Worm (Caenorhabditis elegans): ENCODE measurements around the gene clc-5.
A peak's percentile ranks its signal among the peaks of the same experiment; 100 is the strongest.

clc-5 gene

DNA sequence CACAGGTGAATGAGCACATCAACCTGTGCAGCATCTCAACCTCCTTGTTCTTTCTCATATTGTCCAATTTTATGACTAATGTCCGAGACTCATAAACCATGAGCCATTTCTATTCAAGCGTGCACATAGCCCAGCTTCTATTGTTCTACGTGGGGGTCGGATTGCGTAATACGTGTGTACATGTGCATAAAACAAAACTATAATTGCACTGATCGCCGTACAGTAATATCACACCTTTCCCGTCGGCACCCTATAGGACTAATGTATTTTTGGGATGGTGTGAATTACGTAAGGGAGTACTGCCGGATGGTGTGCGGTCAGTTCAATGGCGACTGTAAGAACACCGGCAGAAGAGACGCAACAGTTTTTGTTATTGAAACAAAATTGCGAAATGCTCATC lies 36.5 kb downstream of the clc-5 start:
- TF ChIP-seq M03D4.4 (tag; optimal IDR thresholded peaks at IDR 0.05) (no peak), hlh-1 (tag; optimal IDR thresholded peaks at IDR 0.05) (no peak), ztf-11 (tag; optimal IDR thresholded peaks at IDR 0.05) (no peak), ceh-43 (GFP tag; optimal IDR thresholded peaks at IDR 0.05) (no peak), lin-32 (GFP tag; optimal IDR thresholded peaks at IDR 0.05) (no peak), mls-2 (tag; optimal IDR thresholded peaks at IDR 0.05) (peak; percentile 2), mab-5 (tag; optimal IDR thresholded peaks at IDR 0.05) (no peak), lsy-2 (tag; optimal IDR thresholded peaks at IDR 0.05) (no peak), unc-39 (tag; optimal IDR thresholded peaks at IDR 0.05) (no peak), unc-120 (tag; optimal IDR thresholded peaks at IDR 0.05; ENCODE audit: poor library complexity, severe bottlenecking) (no peak), bed-3 (GFP tag; optimal IDR thresholded peaks at IDR 0.05) (no peak), mep-1 (tag; optimal IDR thresholded peaks at IDR 0.05) (no peak), sem-2 (GFP tag; optimal IDR thresholded peaks at IDR 0.05) (peak; percentile 38), tbx-8 (GFP tag; optimal IDR thresholded peaks at IDR 0.05) (no peak), zip-8 (tag; optimal IDR thresholded peaks at IDR 0.05) (peak; percentile 82), pha-4 (tag; optimal IDR thresholded peaks at IDR 0.05) (no peak), drap-1 (GFP tag; optimal IDR thresholded peaks at IDR 0.05) (no peak), snpc-4 (tag; optimal IDR thresholded peaks at IDR 0.05) (no peak), cnd-1 (tag; optimal IDR thresholded peaks at IDR 0.05) (peak; percentile 39), nhr-2 (tag; optimal IDR thresholded peaks at IDR 0.05) (peak; percentile 85), blmp-1 (tag; optimal IDR thresholded peaks at IDR 0.05) (no peak), elt-3 (tag; optimal IDR thresholded peaks at IDR 0.05) (no peak), ceh-83 (GFP tag; optimal IDR thresholded peaks at IDR 0.05) (no peak), elt-1 (tag; optimal IDR thresholded peaks at IDR 0.05; ENCODE audit: borderline replicate concordance, insufficient read depth) (no peak), lin-13 (tag; optimal IDR thresholded peaks at IDR 0.05) (no peak), nhr-76 (tag; optimal IDR thresholded peaks at IDR 0.05) (no peak), sptf-1 (tag; optimal IDR thresholded peaks at IDR 0.05) (no peak), ces-1 (GFP tag; optimal IDR thresholded peaks at IDR 0.05) (no peak), nhr-237 (tag; optimal IDR thresholded peaks at IDR 0.05) (no peak)

DNA sequence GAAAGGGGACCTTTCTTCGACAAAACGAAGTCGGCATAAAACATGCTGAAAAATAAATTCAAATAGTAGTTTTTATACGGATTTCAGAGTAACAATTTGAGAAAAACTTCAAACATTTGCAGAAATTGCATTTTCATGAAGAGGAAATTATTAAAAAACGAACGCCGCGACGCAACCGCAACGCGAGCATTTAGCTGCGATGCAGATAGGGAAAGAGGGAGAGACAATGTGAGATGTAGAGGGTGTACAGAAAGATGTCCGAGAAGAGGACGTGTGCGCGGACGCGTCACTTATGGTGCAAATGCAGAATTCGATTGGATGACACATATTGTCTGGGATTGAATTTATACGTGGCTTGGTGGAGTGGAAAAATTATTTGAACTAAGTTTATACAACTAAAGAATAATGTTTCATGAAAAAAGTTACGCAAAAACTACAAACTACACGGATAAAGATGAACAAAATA lies 41.6 kb downstream of the clc-5 start, which contains the start of gene coh-1:
coh-1 (minus strand) TSS at position 51 of the 466 bp plus-strand sequence.
- TF ChIP-seq flh-1 (GFP tag; optimal IDR thresholded peaks at IDR 0.05) (no peak), nhr-2 (tag; optimal IDR thresholded peaks at IDR 0.05) (no peak), unc-62 (GFP tag; optimal IDR thresholded peaks at IDR 0.05) (peak; percentile 3), sptf-1 (tag; optimal IDR thresholded peaks at IDR 0.05) (no peak), lsy-2 (tag; optimal IDR thresholded peaks at IDR 0.05) (peak; percentile 35), mls-2 (tag; optimal IDR thresholded peaks at IDR 0.05) (no peak), ham-2 (GFP tag; optimal IDR thresholded peaks at IDR 0.05) (no peak), ceh-43 (GFP tag; optimal IDR thresholded peaks at IDR 0.05) (no peak), nhr-237 (tag; optimal IDR thresholded peaks at IDR 0.05) (peak; percentile 35), tbx-8 (GFP tag; optimal IDR thresholded peaks at IDR 0.05) (no peak), hlh-1 (tag; optimal IDR thresholded peaks at IDR 0.05) (no peak), pha-4 (tag; optimal IDR thresholded peaks at IDR 0.05) (peak; percentile 62), nhr-28 (tag; optimal IDR thresholded peaks at IDR 0.05) (no peak), elt-3 (tag; optimal IDR thresholded peaks at IDR 0.05) (no peak), blmp-1 (tag; optimal IDR thresholded peaks at IDR 0.05) (no peak), mep-1 (tag; optimal IDR thresholded peaks at IDR 0.05) (peak; percentile 66), ces-1 (GFP tag; optimal IDR thresholded peaks at IDR 0.05) (peak; percentile 86), M03D4.4 (tag; optimal IDR thresholded peaks at IDR 0.05) (no peak), lin-13 (tag; optimal IDR thresholded peaks at IDR 0.05) (peak; percentile 53), ztf-11 (tag; optimal IDR thresholded peaks at IDR 0.05) (no peak), nhr-12 (tag; optimal IDR thresholded peaks at IDR 0.05) (no peak), ceh-39 (tag; optimal IDR thresholded peaks at IDR 0.05) (peak; percentile 61), elt-1 (tag; optimal IDR thresholded peaks at IDR 0.05; ENCODE audit: borderline replicate concordance, insufficient read depth) (no peak), ceh-83 (GFP tag; optimal IDR thresholded peaks at IDR 0.05) (no peak), lin-32 (GFP tag; optimal IDR thresholded peaks at IDR 0.05) (no peak), zip-8 (tag; optimal IDR thresholded peaks at IDR 0.05) (no peak), unc-120 (tag; optimal IDR thresholded peaks at IDR 0.05; ENCODE audit: poor library complexity, severe bottlenecking) (peak; percentile 74), nhr-76 (tag; optimal IDR thresholded peaks at IDR 0.05) (no peak)

DNA sequence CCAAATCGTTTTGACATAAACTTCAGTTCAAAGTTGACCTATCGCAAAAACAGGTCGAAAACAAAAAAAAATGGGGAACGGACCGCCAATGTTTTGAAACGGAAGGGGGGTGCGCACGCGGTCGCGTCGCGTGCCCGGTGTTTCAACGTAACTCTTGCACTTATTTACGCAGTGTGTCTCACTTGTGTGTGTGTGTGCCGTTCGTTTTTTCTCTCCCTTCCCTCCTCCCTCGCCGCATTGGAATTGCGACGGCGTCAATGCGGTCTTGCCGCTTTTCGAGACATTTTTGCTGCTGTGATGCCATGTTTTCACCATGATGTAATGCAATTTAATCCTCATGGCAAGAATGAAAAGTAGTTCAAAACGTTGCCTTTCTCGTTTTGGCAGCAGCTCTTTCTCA lies 45.1 kb downstream of the clc-5 start:
- peak; percentile 32 for TF ChIP-seq cnd-1 (tag; optimal IDR thresholded peaks at IDR 0.05)
- peak; percentile 29 for TF ChIP-seq hlh-1 (tag; optimal IDR thresholded peaks at IDR 0.05)
- no peak for TF ChIP-seq lsy-2 (tag; optimal IDR thresholded peaks at IDR 0.05)
- peak; percentile 56 for TF ChIP-seq mep-1 (tag; optimal IDR thresholded peaks at IDR 0.05)
- no peak for TF ChIP-seq lin-32 (GFP tag; optimal IDR thresholded peaks at IDR 0.05)
- TF ChIP-seq unc-62 (GFP tag; optimal IDR thresholded peaks at IDR 0.05): no peak
- no peak for TF ChIP-seq blmp-1 (tag; optimal IDR thresholded peaks at IDR 0.05)
- no peak for TF ChIP-seq nhr-76 (tag; optimal IDR thresholded peaks at IDR 0.05)
- TF ChIP-seq flh-1 (GFP tag; optimal IDR thresholded peaks at IDR 0.05): no peak
- no peak for TF ChIP-seq nhr-28 (tag; optimal IDR thresholded peaks at IDR 0.05)
- TF ChIP-seq unc-39 (tag; optimal IDR thresholded peaks at IDR 0.05): no peak
- peak; percentile 45 for TF ChIP-seq ceh-83 (GFP tag; optimal IDR thresholded peaks at IDR 0.05)
- peak; percentile 37 for TF ChIP-seq drap-1 (GFP tag; optimal IDR thresholded peaks at IDR 0.05)
- peak; percentile 59 for TF ChIP-seq sptf-1 (tag; optimal IDR thresholded peaks at IDR 0.05)
- TF ChIP-seq zip-8 (tag; optimal IDR thresholded peaks at IDR 0.05): no peak
- TF ChIP-seq mls-2 (tag; optimal IDR thresholded peaks at IDR 0.05): peak; percentile 47
- TF ChIP-seq nhr-12 (tag; optimal IDR thresholded peaks at IDR 0.05): no peak
- TF ChIP-seq ham-2 (GFP tag; optimal IDR thresholded peaks at IDR 0.05): no peak
- no peak for TF ChIP-seq ztf-11 (tag; optimal IDR thresholded peaks at IDR 0.05)
- no peak for TF ChIP-seq tbx-8 (GFP tag; optimal IDR thresholded peaks at IDR 0.05)
- TF ChIP-seq M03D4.4 (tag; optimal IDR thresholded peaks at IDR 0.05): peak; percentile 35
- peak; percentile 49 for TF ChIP-seq lin-13 (tag; optimal IDR thresholded peaks at IDR 0.05)
- no peak for TF ChIP-seq mab-5 (tag; optimal IDR thresholded peaks at IDR 0.05)
- no peak for TF ChIP-seq nhr-2 (tag; optimal IDR thresholded peaks at IDR 0.05)
- TF ChIP-seq pha-4 (tag; optimal IDR thresholded peaks at IDR 0.05): peak; percentile 65
- TF ChIP-seq snpc-4 (tag; optimal IDR thresholded peaks at IDR 0.05): no peak
- TF ChIP-seq ceh-39 (tag; optimal IDR thresholded peaks at IDR 0.05): no peak
- peak; percentile 36 for TF ChIP-seq unc-120 (tag; optimal IDR thresholded peaks at IDR 0.05; ENCODE audit: poor library complexity, severe bottlenecking)
- TF ChIP-seq bed-3 (GFP tag; optimal IDR thresholded peaks at IDR 0.05): no peak
- TF ChIP-seq ces-1 (GFP tag; optimal IDR thresholded peaks at IDR 0.05): peak; percentile 47

All from whole organism, mixed stage, embryonic.